Fruit fly (Drosophila melanogaster): ENCODE measurements around the gene CG33985.
A peak's percentile ranks its signal among the peaks of the same experiment; 100 is the strongest.

CG33985 gene

DNA sequence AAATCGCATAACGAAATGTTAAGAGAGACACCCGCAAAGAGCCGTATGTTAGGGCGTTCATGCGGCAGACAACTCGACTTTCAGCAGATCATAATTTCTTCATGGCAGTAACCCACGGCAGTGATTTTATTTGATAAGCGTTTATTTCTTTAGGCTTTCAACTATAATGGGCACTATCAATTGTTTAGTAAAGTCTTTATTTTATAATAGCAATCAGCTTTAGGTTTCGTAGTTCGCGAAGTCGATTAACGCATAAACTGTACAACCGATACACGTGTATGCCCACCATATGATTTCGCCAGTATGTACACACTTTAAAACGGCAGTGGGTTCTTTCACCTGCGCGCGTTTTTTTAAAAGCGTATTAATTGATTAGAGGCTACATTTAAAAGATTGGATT is 18.4 kb downstream of the CG33985 start, which contains the start of gene CG7841 (continued):
- TF ChIP-seq CG3847 (GFP tag; IDR thresholded peaks at IDR 0.05), result peak; percentile 94
- TF ChIP-seq dati (GFP tag; IDR thresholded peaks at IDR 0.05), result peak; percentile 87; the same call in 1 of the 2 replicates
- TF ChIP-seq inv (GFP tag; IDR thresholded peaks at IDR 0.05; ENCODE audit: partially characterized antibody), result no peak
- TF ChIP-seq mirr (GFP tag; optimal IDR thresholded peaks at IDR 0.05), result peak; percentile 99
- TF ChIP-seq CG8359 (GFP tag; optimal IDR thresholded peaks at IDR 0.05; ENCODE audit: borderline replicate concordance), result peak; percentile 92
- no peak for TF ChIP-seq hbn (GFP tag; IDR thresholded peaks at IDR 0.05; ENCODE audit: partially characterized antibody)
- no peak for TF ChIP-seq tna (GFP tag; IDR thresholded peaks at IDR 0.05; ENCODE audit: partially characterized antibody)
- peak; percentile 98 for TF ChIP-seq CG10147 (GFP tag; optimal IDR thresholded peaks at IDR 0.05)
- peak; percentile 66 for TF ChIP-seq gt (GFP tag; IDR thresholded peaks at IDR 0.05)
- peak; percentile 85 for TF ChIP-seq CG17802 (tag; optimal IDR thresholded peaks at IDR 0.05)
- peak; percentile 61 for TF ChIP-seq CG15073 (GFP tag; optimal IDR thresholded peaks at IDR 0.05)
- peak; percentile 49 for TF ChIP-seq Elba2 (GFP tag; optimal IDR thresholded peaks at IDR 0.05)
- TF ChIP-seq CG11093 (GFP tag; IDR thresholded peaks at IDR 0.05), result peak; percentile 79; the same call in 2 of the 3 replicates
- TF ChIP-seq CG30431 (GFP tag; optimal IDR thresholded peaks at IDR 0.05), result peak; percentile 92
- no peak for TF ChIP-seq Tbp (GFP tag; optimal IDR thresholded peaks at IDR 0.05)
- TF ChIP-seq CG4820 (GFP tag; optimal IDR thresholded peaks at IDR 0.05), result peak; percentile 100
- no peak; the same call in none of the 2 replicates for TF ChIP-seq Rx (GFP tag; IDR thresholded peaks at IDR 0.05)
- TF ChIP-seq Hmx (GFP tag; optimal IDR thresholded peaks at IDR 0.05), result peak; percentile 93
- TF ChIP-seq pnt (GFP tag; optimal IDR thresholded peaks at IDR 0.05), result peak; percentile 92
- TF ChIP-seq zen2 (GFP tag; IDR thresholded peaks at IDR 0.05; ENCODE audit: partially characterized antibody), result no peak
- TF ChIP-seq CG17359 (tag; optimal IDR thresholded peaks at IDR 0.05), result peak; percentile 98
- TF ChIP-seq CG15011 (GFP tag; optimal IDR thresholded peaks at IDR 0.05), result peak; percentile 97
- peak; percentile 99 for TF ChIP-seq CG17829 (tag; optimal IDR thresholded peaks at IDR 0.05)
- TF ChIP-seq CG10321 (GFP tag; IDR thresholded peaks at IDR 0.05), result peak; percentile 77
- no peak for TF ChIP-seq Bgb (GFP tag; IDR thresholded peaks at IDR 0.05; ENCODE audit: partially characterized antibody)
- TF ChIP-seq trem (tag; optimal IDR thresholded peaks at IDR 0.05), result peak; percentile 97
- peak; percentile 97 to 98 for TF ChIP-seq chif (GFP tag; optimal IDR thresholded peaks at IDR 0.05)
- TF ChIP-seq tup (GFP tag; optimal IDR thresholded peaks at IDR 0.05), result peak; percentile 96
- peak; percentile 96 for TF ChIP-seq CG1647 (GFP tag; optimal IDR thresholded peaks at IDR 0.05)

DNA sequence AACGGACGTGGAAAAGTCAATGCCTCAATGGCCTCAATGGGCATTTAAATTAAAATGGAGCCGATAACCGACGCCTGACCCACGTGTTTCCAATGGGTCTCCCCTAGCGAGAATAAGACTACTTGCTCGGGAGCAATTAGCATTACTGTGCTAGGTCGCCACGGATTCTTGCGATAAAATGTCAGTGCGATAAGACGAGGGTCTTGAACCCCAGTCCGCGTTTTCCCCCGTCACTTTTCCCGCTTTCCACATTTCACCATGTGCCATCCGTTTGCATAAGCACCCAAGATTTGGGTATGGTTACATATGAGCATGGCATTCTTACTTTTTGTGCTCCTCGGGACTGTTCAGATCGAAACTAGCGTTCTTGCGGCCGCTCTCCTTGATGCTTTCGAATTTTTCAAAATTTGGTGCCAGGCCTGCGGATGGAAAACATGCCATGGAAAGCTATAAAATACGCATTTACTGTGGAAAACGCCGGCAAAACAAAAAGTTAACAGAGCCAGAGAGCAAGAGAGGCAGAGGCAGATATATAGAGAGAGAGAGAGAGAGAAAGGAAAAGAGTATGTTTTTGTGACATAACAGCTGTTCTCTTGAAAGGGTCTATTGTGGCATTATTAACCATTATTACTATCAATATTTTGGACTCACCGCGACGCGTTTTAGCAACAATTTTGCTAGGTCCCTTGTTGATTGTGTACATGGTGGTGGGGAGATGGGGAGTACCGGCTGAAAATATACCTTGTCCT is 19.3 kb downstream of the CG33985 start:
- TF ChIP-seq prd (optimal IDR thresholded peaks at IDR 0.05) (no peak), prd (GFP tag; IDR thresholded peaks at IDR 0.05) (no peak), Dref (GFP tag; IDR thresholded peaks at IDR 0.05) (no peak), CG8765 (GFP tag; IDR thresholded peaks at IDR 0.05) (no peak), CG14860 (GFP tag; IDR thresholded peaks at IDR 0.05; ENCODE audit: partially characterized antibody) (no peak), HmgD (GFP tag; optimal IDR thresholded peaks at IDR 0.05) (no peak), NFAT (GFP tag; IDR thresholded peaks at IDR 0.05) (no peak), CG16813 (GFP tag; IDR thresholded peaks at IDR 0.05; ENCODE audit: partially characterized antibody) (no peak), D19B (GFP tag; optimal IDR thresholded peaks at IDR 0.05) (no peak), disco-r (GFP tag; optimal IDR thresholded peaks at IDR 0.05) (no peak), pzg (GFP tag; optimal IDR thresholded peaks at IDR 0.05) (no peak), CG7928 (GFP tag; optimal IDR thresholded peaks at IDR 0.05) (no peak), ken (GFP tag; IDR thresholded peaks at IDR 0.05) (no peak), CG5245 (GFP tag; optimal IDR thresholded peaks at IDR 0.05) (no peak), Chrac-16 (GFP tag; optimal IDR thresholded peaks at IDR 0.05) (no peak), CG17802 (tag; optimal IDR thresholded peaks at IDR 0.05) (peak; percentile 90), CG13894 (tag; optimal IDR thresholded peaks at IDR 0.05) (no peak), Optix (GFP tag; IDR thresholded peaks at IDR 0.05) (no peak), Hmx (GFP tag; optimal IDR thresholded peaks at IDR 0.05) (no peak), CG34376 (GFP tag; optimal IDR thresholded peaks at IDR 0.05) (no peak), gcm (GFP tag; optimal IDR thresholded peaks at IDR 0.05) (no peak), CG6765 (GFP tag; optimal IDR thresholded peaks at IDR 0.05) (no peak), Atf-2 (GFP tag; optimal IDR thresholded peaks at IDR 0.05) (no peak)

Data from whole organism, embryonic.